Worm (Caenorhabditis elegans) whole organism, young adult: ENCODE data around the gene Y56A3A.33.

ENCODE experiments used
- C06A6.2 ChIP-seq: fragments of 200-800 bp; sonication (Bioruptor generic); conservative IDR thresholded peaks from 2 replicates; pipeline ENCODE4 v1.3.6; 2022; ENCODE audit warnings: missing genetic modification characterization, missing compliant biosample characterization
- F23B12.7 ChIP-seq: sonication (generic microtip); optimal IDR thresholded peaks from 2 replicates; lab custom pipeline; 2017; ENCODE audit warnings: missing genetic modification characterization, mild to moderate bottlenecking, missing compliant biosample characterization, antibody characterized with exemption, moderate library complexity; ENCODE audit not compliant: insufficient read depth
- athp-1 ChIP-seq: sonication (generic microtip); optimal IDR thresholded peaks from 2 replicates; lab custom pipeline; 2017; ENCODE audit warnings: mild to moderate bottlenecking, missing genetic modification characterization, missing compliant biosample characterization
- ceh-27 ChIP-seq: fragments of 200-800 bp; sonication (Bioruptor generic); optimal IDR thresholded peaks from 2 replicates; lab custom pipeline; 2018; ENCODE audit warnings: mild to moderate bottlenecking, missing genetic modification characterization, moderate library complexity, missing compliant biosample characterization
- gei-17 ChIP-seq: fragments of 200-800 bp; sonication (Bioruptor generic); optimal IDR thresholded peaks from 2 replicates; lab custom pipeline; 2018; ENCODE audit warnings: mild to moderate bottlenecking, missing genetic modification characterization, missing compliant biosample characterization
- him-1 ChIP-seq: sonication (generic microtip); optimal IDR thresholded peaks from 2 replicates; lab custom pipeline; 2016; ENCODE audit warnings: missing genotype, missing genetic modification reagents, missing genetic modification characterization, missing compliant biosample characterization
- madf-3 ChIP-seq: fragments of 200-800 bp; sonication (Bioruptor generic); IDR thresholded peaks from 2 replicates; pipeline ENCODE4 v1.3.6; 2022; ENCODE audit warnings: missing genetic modification reagents, missing genetic modification characterization, missing compliant biosample characterization
- madf-6 ChIP-seq: fragments of 200-800 bp; sonication (Bioruptor generic); IDR thresholded peaks from 2 replicates; pipeline ENCODE4 v1.3.6; 2022; ENCODE audit warnings: missing genetic modification reagents, missing genetic modification characterization, missing compliant biosample characterization
- mel-28 ChIP-seq: sonication (generic microtip); optimal IDR thresholded peaks from 2 replicates; lab custom pipeline; 2016; ENCODE audit warnings: borderline replicate concordance, mild to moderate bottlenecking, missing genetic modification characterization, missing compliant biosample characterization
- nfya-2 ChIP-seq: fragments of 200-800 bp; sonication (Bioruptor generic); IDR thresholded peaks from 2 replicates; pipeline ENCODE4 v1.3.6; 2022; ENCODE audit warnings: missing genetic modification reagents, missing genetic modification characterization, missing compliant biosample characterization
- rcor-1 ChIP-seq: fragments of 200-800 bp; sonication (Bioruptor generic); IDR thresholded peaks from 2 replicates; pipeline ENCODE4 v1.3.6; 2022; ENCODE audit warnings: missing genetic modification reagents, missing genetic modification characterization, missing compliant biosample characterization
- unc-130 ChIP-seq: sonication (generic microtip); optimal IDR thresholded peaks from 2 replicates; lab custom pipeline; 2016; ENCODE audit warnings: missing genetic modification reagents, missing genetic modification characterization, missing compliant biosample characterization
- unc-62 ChIP-seq: fragments of 150-350 bp; optimal IDR thresholded peaks from 2 replicates; lab custom pipeline; 2014; ENCODE audit warnings: missing biosample characterization, missing genetic modification reagents, missing genetic modification characterization
- xnd-1 ChIP-seq: sonication (generic microtip); optimal IDR thresholded peaks from 2 replicates; lab custom pipeline; 2016; ENCODE audit warnings: missing genotype, missing genetic modification reagents, missing genetic modification characterization, missing compliant biosample characterization

DNA sequence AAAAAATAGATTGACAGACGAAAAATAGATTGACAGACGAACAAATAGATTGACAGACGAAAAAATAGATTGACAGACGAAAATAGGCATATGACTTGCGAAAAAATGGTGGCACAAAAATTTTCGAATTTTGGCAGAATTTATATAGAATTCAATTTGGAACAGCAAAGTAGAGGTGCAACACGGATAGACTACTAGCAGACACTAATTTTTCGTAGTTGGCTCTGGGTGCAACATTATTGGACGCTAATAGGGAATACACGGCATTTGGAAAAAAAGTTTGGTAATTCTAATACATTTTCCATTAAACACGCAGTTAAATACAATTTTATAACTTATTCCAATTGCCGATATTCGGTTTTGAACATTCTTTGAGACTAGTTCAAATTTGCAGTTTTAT is 6.6 kb upstream of the Y56A3A.33 start:
- TF ChIP-seq athp-1 (tag; lab: Kevin White, UChicago) (no peak), him-1 (tag; lab: Kevin White, UChicago) (no peak), gei-17 (GFP tag; lab: Kevin White, UChicago) (no peak), unc-62 (no peak), nfya-2 (no peak), C06A6.2 (GFP tag; lab: Robert Waterston, UW) (no peak), mel-28 (tag; lab: Kevin White, UChicago) (no peak), F23B12.7 (tag; lab: Kevin White, UChicago) (no peak), madf-3 (GFP tag; lab: Robert Waterston, UW) (no peak), unc-130 (GFP tag; lab: Kevin White, UChicago) (no peak), xnd-1 (no peak), ceh-27 (no peak), madf-6 (GFP tag; lab: Robert Waterston, UW) (no peak), rcor-1 (GFP tag; lab: Robert Waterston, UW) (no peak)
